Fruit fly (Drosophila melanogaster): Measurements from ENCODE around the gene CG5282.
A peak's percentile ranks its signal among the peaks of the same experiment; 100 is the strongest.

Gene CG5282

DNA sequence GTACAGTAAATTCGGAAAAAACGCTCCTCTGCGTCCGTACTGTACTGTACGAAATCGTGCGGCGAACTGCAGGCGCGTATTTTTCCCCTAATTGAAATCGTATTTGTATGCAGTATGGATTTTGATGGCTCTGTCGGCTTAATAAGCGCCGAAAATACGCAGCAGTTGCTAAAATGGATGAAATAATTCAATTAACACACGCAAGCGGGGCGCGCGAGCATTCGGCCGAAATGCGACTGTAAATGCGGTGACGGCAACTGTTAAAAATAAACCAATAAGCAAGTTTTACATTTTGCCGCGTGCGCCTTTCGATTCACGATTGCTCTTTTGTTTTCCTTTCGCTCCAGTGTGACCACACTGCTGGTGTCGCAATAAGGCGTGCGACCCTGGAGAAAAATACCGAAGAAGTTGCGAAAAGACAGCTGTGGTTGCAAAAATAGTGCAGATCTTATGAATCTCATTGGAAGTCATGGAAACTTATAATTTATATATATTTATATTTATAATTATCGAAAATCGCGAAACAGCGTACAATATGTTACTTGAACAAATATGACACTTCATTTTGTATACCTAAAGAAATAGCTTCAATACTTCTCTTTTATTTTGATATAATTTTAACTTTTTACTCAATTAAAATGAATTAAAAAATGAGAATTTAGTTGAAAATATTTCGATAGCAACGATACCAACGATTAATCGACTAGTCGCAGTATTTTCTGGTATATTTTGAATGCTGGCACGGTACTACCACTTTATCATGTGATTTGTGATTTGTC is 47.3 kb upstream of the CG5282 start, which contains the start of the genes CG32428 and CG5969 (continued):
- TF ChIP-seq Chrac-16 (GFP tag; optimal IDR thresholded peaks at IDR 0.05) (peak; percentile 27), CG18476 (GFP tag; optimal IDR thresholded peaks at IDR 0.05) (no peak), sug (tag; optimal IDR thresholded peaks at IDR 0.05) (peak; percentile 58), ham (GFP tag; IDR thresholded peaks at IDR 0.05) (no peak), CG42726 (GFP tag; IDR thresholded peaks at IDR 0.05; ENCODE audit: partially characterized antibody) (no peak), sqz (GFP tag; optimal IDR thresholded peaks at IDR 0.05) (peak; percentile 15), ttk (GFP tag; IDR thresholded peaks at IDR 0.05) (no peak), CG10274 (GFP tag; optimal IDR thresholded peaks at IDR 0.05) (no peak), CG1529 (GFP tag; optimal IDR thresholded peaks at IDR 0.05) (no peak), dimm (GFP tag; IDR thresholded peaks at IDR 0.05) (no peak), kni (GFP tag; optimal IDR thresholded peaks at IDR 0.05) (no peak), bigmax (GFP tag; optimal IDR thresholded peaks at IDR 0.05) (no peak), cad (GFP tag; optimal IDR thresholded peaks at IDR 0.05) (no peak), onecut (GFP tag; IDR thresholded peaks at IDR 0.05) (peak; percentile 22; the same call in 1 of the 2 replicates), Hey (tag; optimal IDR thresholded peaks at IDR 0.05) (no peak), tio (GFP tag; optimal IDR thresholded peaks at IDR 0.05) (no peak), Nf-YB (GFP tag; optimal IDR thresholded peaks at IDR 0.05) (peak; percentile 58), CG13894 (tag; optimal IDR thresholded peaks at IDR 0.05) (peak; percentile 53), fu2 (GFP tag; optimal IDR thresholded peaks at IDR 0.05) (no peak), odd (GFP tag; optimal IDR thresholded peaks at IDR 0.05) (peak; percentile 15), CG15011 (GFP tag; optimal IDR thresholded peaks at IDR 0.05) (no peak), maf-S (GFP tag; optimal IDR thresholded peaks at IDR 0.05) (no peak), CG12155 (GFP tag; optimal IDR thresholded peaks at IDR 0.05) (peak; percentile 28), Hr78 (GFP tag; optimal IDR thresholded peaks at IDR 0.05) (no peak), CG3163 (GFP tag; optimal IDR thresholded peaks at IDR 0.05) (no peak), CG9817 (tag; optimal IDR thresholded peaks at IDR 0.05) (peak; percentile 70), CG10654 (GFP tag; optimal IDR thresholded peaks at IDR 0.05) (no peak), CG9727 (GFP tag; optimal IDR thresholded peaks at IDR 0.05) (peak; percentile 70), cg (GFP tag; optimal IDR thresholded peaks at IDR 0.05) (no peak), CG8478 (optimal IDR thresholded peaks at IDR 0.05) (no peak), CG4707 (GFP tag; optimal IDR thresholded peaks at IDR 0.05) (no peak), Dref (GFP tag; IDR thresholded peaks at IDR 0.05) (peak; percentile 38; the same call in 1 of the 2 replicates), Doc2 (GFP tag; IDR thresholded peaks at IDR 0.05) (no peak), kay (GFP tag; optimal IDR thresholded peaks at IDR 0.05) (peak; percentile 1), CG6813 (GFP tag; optimal IDR thresholded peaks at IDR 0.05) (peak; percentile 20), schlank (tag; optimal IDR thresholded peaks at IDR 0.05) (no peak), abd-A (tag; optimal IDR thresholded peaks at IDR 0.05) (no peak), CG16863 (GFP tag; optimal IDR thresholded peaks at IDR 0.05) (no peak), CG34376 (GFP tag; optimal IDR thresholded peaks at IDR 0.05) (peak; percentile 26), scrt (GFP tag; optimal IDR thresholded peaks at IDR 0.05) (peak; percentile 9), trh (GFP tag; optimal IDR thresholded peaks at IDR 0.05) (no peak), PHDP (tag; optimal IDR thresholded peaks at IDR 0.05) (peak; percentile 64), CG11247 (GFP tag; IDR thresholded peaks at IDR 0.05) (peak; percentile 61), E2f2 (GFP tag; IDR thresholded peaks at IDR 0.05) (peak; percentile 69), CG11723 (GFP tag; optimal IDR thresholded peaks at IDR 0.05) (no peak), br (optimal IDR thresholded peaks at IDR 0.05) (no peak), CG6175 (GFP tag; IDR thresholded peaks at IDR 0.05) (no peak), CG4328 (GFP tag; optimal IDR thresholded peaks at IDR 0.05) (no peak), zfh2 (GFP tag; optimal IDR thresholded peaks at IDR 0.05) (peak; percentile 16), D19A (tag; optimal IDR thresholded peaks at IDR 0.05) (peak; percentile 59)

All from whole organism, embryonic.